Worm (Caenorhabditis elegans): Measurements from ENCODE around the gene str-250.

- TF ChIP-seq elt-4 (tag; optimal IDR thresholded peaks at IDR 0.05) (no peak), ama-1 (optimal IDR thresholded peaks at IDR 0.05) (no peak), pqm-1 (tag; optimal IDR thresholded peaks at IDR 0.05) (no peak), ets-4 (tag; optimal IDR thresholded peaks at IDR 0.05) (no peak), dve-1 (tag; optimal IDR thresholded peaks at IDR 0.05) (no peak), pha-4 (tag; optimal IDR thresholded peaks at IDR 0.05) (no peak), tbx-2 (tag; optimal IDR thresholded peaks at IDR 0.05) (no peak)
Measured at ce11 chrV:13949752-13950151, 31.3 kb downstream of the str-250 start, which contains the start of gene R10D12.7.
